Worm (Caenorhabditis elegans) whole organism, L4 larva: Measurements from ENCODE around the gene Y32F6A.4.
A peak's percentile ranks its signal among the peaks of the same experiment; 100 is the strongest.

Experiments
- F44E2.7 ChIP-seq: fragments of 200-800 bp; sonication (Bioruptor generic); IDR thresholded peaks from 2 replicates; pipeline ENCODE4 v2.1.2; 2022; ENCODE audit warnings: missing genetic modification characterization, missing compliant biosample characterization
- T26A8.4 ChIP-seq: fragments of 200-800 bp; sonication (Bioruptor generic); IDR thresholded peaks from 2 replicates; pipeline ENCODE4 v1.3.6; 2022; ENCODE audit warnings: missing genetic modification characterization, missing compliant biosample characterization
- Y75B8A.6 ChIP-seq: fragments of 200-800 bp; sonication (Bioruptor generic); IDR thresholded peaks from 2 replicates; pipeline ENCODE4 v1.3.6; 2022; ENCODE audit warnings: missing genetic modification reagents, missing genetic modification characterization, missing compliant biosample characterization
- ZK546.5 ChIP-seq, 2 experiments: sonication (generic microtip); optimal IDR thresholded peaks; 2 replicates each; lab custom pipeline; 2017; ENCODE audit warnings: missing biosample characterization in 2 of 2, missing genetic modification characterization in 2 of 2
- aha-1 ChIP-seq: fragments of 150-350 bp; peaks from one replicate; lab custom pipeline; 2014; ENCODE audit warnings: missing biosample characterization, missing genetic modification characterization
- ceh-20 ChIP-seq: fragments of 200-800 bp; sonication (Bioruptor generic); IDR thresholded peaks from 2 replicates; pipeline ENCODE4 v1.3.6; 2022; ENCODE audit warnings: missing genetic modification reagents, missing genetic modification characterization, missing compliant biosample characterization
- ceh-44 ChIP-seq: fragments of 200-800 bp; sonication (Bioruptor generic); IDR thresholded peaks from 2 replicates; pipeline ENCODE4 v1.3.6; 2022; ENCODE audit warnings: missing genetic modification reagents, missing genetic modification characterization, missing compliant biosample characterization
- daf-16 ChIP-seq, 3 experiments: sonication (generic microtip); optimal IDR thresholded peaks; 2 replicates each; lab custom pipeline; 2016 to 2017; ENCODE audit warnings: missing genetic modification characterization in 3 of 3, missing genetic modification reagents in 3 of 3, mild to moderate bottlenecking in 2 of 3, missing compliant biosample characterization in 2 of 3, missing biosample characterization in 1 of 3, moderate library complexity in 1 of 3
- daf-19 ChIP-seq: fragments of 200-800 bp; sonication (Bioruptor generic); conservative IDR thresholded peaks from 2 replicates; pipeline ENCODE4 v1.3.6; 2022; ENCODE audit warnings: missing genetic modification characterization, missing compliant biosample characterization
- daf-8 ChIP-seq: fragments of 200-800 bp; sonication (Bioruptor generic); IDR thresholded peaks from 2 replicates; pipeline ENCODE4 v1.3.6; 2022; ENCODE audit warnings: missing genetic modification characterization, missing compliant biosample characterization
- dmd-6 ChIP-seq: fragments of 200-800 bp; sonication (Bioruptor generic); IDR thresholded peaks from 2 replicates; pipeline ENCODE4 v1.3.6; 2022; ENCODE audit warnings: missing genetic modification reagents, missing genetic modification characterization, missing compliant biosample characterization
- egl-27 ChIP-seq: sonication (generic microtip); optimal IDR thresholded peaks from 3 replicates; lab custom pipeline; 2017; ENCODE audit warnings: missing biosample characterization, missing genetic modification reagents, missing genetic modification characterization
- fkh-10 ChIP-seq: fragments of 150-350 bp; optimal IDR thresholded peaks from 2 replicates; lab custom pipeline; 2014; ENCODE audit warnings: missing biosample characterization, missing genetic modification reagents, missing genetic modification characterization
- fos-1 ChIP-seq: fragments of 150-350 bp; optimal IDR thresholded peaks from 2 replicates; lab custom pipeline; 2014; ENCODE audit warnings: missing biosample characterization, missing genetic modification characterization
- gei-8 ChIP-seq: fragments of 200-800 bp; sonication (Bioruptor generic); optimal IDR thresholded peaks from 2 replicates; lab custom pipeline; 2018; ENCODE audit warnings: mild to moderate bottlenecking, missing genetic modification characterization, missing compliant biosample characterization
- hif-1 ChIP-seq, 2 experiments: sonication (generic microtip); optimal IDR thresholded peaks; 2 replicates each; lab custom pipeline; 2016 to 2017; ENCODE audit warnings: missing compliant biosample characterization in 2 of 2, missing genetic modification characterization in 2 of 2, missing genetic modification reagents in 2 of 2, missing genotype in 2 of 2, mild to moderate bottlenecking in 1 of 2
- hlh-11 ChIP-seq: fragments of 200-800 bp; sonication (Bioruptor generic); optimal IDR thresholded peaks from 2 replicates; lab custom pipeline; 2018; ENCODE audit warnings: mild to moderate bottlenecking, missing genetic modification characterization, missing compliant biosample characterization
- hlh-30 ChIP-seq: sonication (generic microtip); optimal IDR thresholded peaks from 2 replicates; lab custom pipeline; 2017; ENCODE audit warnings: antibody characterized with exemption, mild to moderate bottlenecking, missing genetic modification characterization, missing compliant biosample characterization; ENCODE audit not compliant: insufficient read depth
- lim-7 ChIP-seq: fragments of 200-800 bp; sonication (Bioruptor generic); IDR thresholded peaks from 2 replicates; pipeline ENCODE4 v1.3.6; 2022; ENCODE audit warnings: missing genetic modification characterization, missing compliant biosample characterization
- lin-1 ChIP-seq: fragments of 200-800 bp; sonication (Bioruptor generic); IDR thresholded peaks from 2 replicates; pipeline ENCODE4 v1.3.6; 2022; ENCODE audit warnings: missing genetic modification reagents, missing genetic modification characterization, missing compliant biosample characterization
- lin-13 ChIP-seq: fragments of 150-350 bp; optimal IDR thresholded peaks from 2 replicates; lab custom pipeline; 2014; ENCODE audit warnings: missing biosample characterization, missing genetic modification reagents, missing genetic modification characterization
- lin-29 ChIP-seq: fragments of 200-800 bp; sonication (Bioruptor generic); IDR thresholded peaks from 2 replicates; pipeline ENCODE4 v1.3.6; 2022; ENCODE audit warnings: missing genetic modification reagents, missing genetic modification characterization, missing compliant biosample characterization
- lin-38 ChIP-seq: fragments of 200-800 bp; sonication (Bioruptor generic); IDR thresholded peaks from 2 replicates; pipeline ENCODE4 v1.3.6; 2022; ENCODE audit warnings: missing genetic modification reagents, missing genetic modification characterization, missing compliant biosample characterization
- lir-3 ChIP-seq: sonication (generic microtip); optimal IDR thresholded peaks from 2 replicates; lab custom pipeline; 2016; ENCODE audit warnings: mild to moderate bottlenecking, missing genetic modification characterization, missing compliant biosample characterization
- lsy-2 ChIP-seq, 2 experiments: fragments of 150-350 bp in 1 of 2; sonication (generic microtip) in 1 of 2; optimal IDR thresholded peaks; 2 replicates each; lab custom pipeline; 2014 to 2017; ENCODE audit warnings: missing biosample characterization in 2 of 2, missing genetic modification characterization in 2 of 2
- madf-9 ChIP-seq: fragments of 200-800 bp; sonication (Bioruptor generic); conservative IDR thresholded peaks from 2 replicates; pipeline ENCODE4 v1.3.6; 2022; ENCODE audit warnings: missing genetic modification reagents, missing genetic modification characterization, missing compliant biosample characterization
- mdl-1 ChIP-seq, 2 experiments: fragments of 150-350 bp in 1 of 2; sonication (generic microtip) in 1 of 2; optimal IDR thresholded peaks; 2 replicates each; lab custom pipeline; 2014 to 2017; ENCODE audit warnings: missing biosample characterization in 2 of 2, missing genetic modification characterization in 2 of 2
- mdt-29 ChIP-seq: fragments of 200-800 bp; sonication (Bioruptor generic); IDR thresholded peaks from 2 replicates; pipeline ENCODE4 v1.3.6; 2022; ENCODE audit warnings: missing genetic modification reagents, missing genetic modification characterization, missing compliant biosample characterization
- mes-2 ChIP-seq: sonication (generic microtip); optimal IDR thresholded peaks from 2 replicates; lab custom pipeline; 2016; ENCODE audit warnings: missing genotype, mild to moderate bottlenecking, missing genetic modification characterization, missing compliant biosample characterization; ENCODE audit not compliant: poor library complexity, severe bottlenecking
- mxl-3 ChIP-seq: fragments of 200-800 bp; sonication (Bioruptor generic); optimal IDR thresholded peaks from 2 replicates; lab custom pipeline; 2018; ENCODE audit warnings: mild to moderate bottlenecking, missing genetic modification characterization, missing compliant biosample characterization
- nhr-102 ChIP-seq: sonication (generic microtip); optimal IDR thresholded peaks from 2 replicates; lab custom pipeline; 2016; ENCODE audit warnings: mild to moderate bottlenecking, missing genetic modification characterization, moderate library complexity, missing compliant biosample characterization
- nhr-28 ChIP-seq: fragments of 150-350 bp; optimal IDR thresholded peaks from 2 replicates; lab custom pipeline; 2014; ENCODE audit warnings: missing biosample characterization, missing genetic modification characterization
- nhr-48 ChIP-seq: sonication (generic microtip); optimal IDR thresholded peaks from 2 replicates; lab custom pipeline; 2016; ENCODE audit warnings: mild to moderate bottlenecking, missing genetic modification characterization, missing compliant biosample characterization
- rbr-2 ChIP-seq: sonication (generic microtip); optimal IDR thresholded peaks from 2 replicates; lab custom pipeline; 2016; ENCODE audit warnings: missing genotype, missing genetic modification characterization, missing compliant biosample characterization
- saeg-2 ChIP-seq: fragments of 200-800 bp; sonication (Bioruptor generic); IDR thresholded peaks from 2 replicates; pipeline ENCODE4 v1.3.6; 2022; ENCODE audit warnings: missing genetic modification reagents, missing genetic modification characterization, missing compliant biosample characterization
- sdz-12 ChIP-seq: fragments of 200-800 bp; sonication (Bioruptor generic); optimal IDR thresholded peaks from 2 replicates; lab custom pipeline; 2018; ENCODE audit warnings: mild to moderate bottlenecking, missing genetic modification characterization, missing compliant biosample characterization
- skn-1 ChIP-seq: fragments of 150-350 bp; optimal IDR thresholded peaks from 2 replicates; lab custom pipeline; 2014; ENCODE audit warnings: missing biosample characterization, missing genetic modification characterization
- snpc-4 ChIP-seq: fragments of 150-350 bp; optimal IDR thresholded peaks from 2 replicates; lab custom pipeline; 2014; ENCODE audit warnings: missing biosample characterization, missing genetic modification characterization
- tra-1 ChIP-seq: fragments of 200-800 bp; sonication (Bioruptor generic); IDR thresholded peaks from 2 replicates; pipeline ENCODE4 v1.3.6; 2022; ENCODE audit warnings: missing genetic modification reagents, missing genetic modification characterization, missing compliant biosample characterization
- unc-39 ChIP-seq: sonication (generic microtip); optimal IDR thresholded peaks from 2 replicates; lab custom pipeline; 2017; ENCODE audit warnings: missing biosample characterization, missing genetic modification characterization
- unc-62 ChIP-seq, 3 experiments: fragments of 150-350 bp in 1 of 3; sonication (generic microtip); optimal IDR thresholded peaks in 2 of 3; peaks in 1 of 3; 1 replicate in 1 of 3; 2 replicates in 2 of 3; lab custom pipeline; 2014 to 2017; ENCODE audit warnings: missing biosample characterization in 3 of 3, missing genetic modification characterization in 3 of 3, missing genetic modification reagents in 3 of 3, missing genotype in 1 of 3
- vab-7 ChIP-seq: fragments of 200-800 bp; sonication (Bioruptor generic); IDR thresholded peaks from 2 replicates; pipeline ENCODE4 v1.3.6; 2022; ENCODE audit warnings: missing genetic modification reagents, missing genetic modification characterization, missing compliant biosample characterization
- zag-1 ChIP-seq: fragments of 150-350 bp; optimal IDR thresholded peaks from 2 replicates; lab custom pipeline; 2014; ENCODE audit warnings: missing biosample characterization, missing genetic modification characterization
- zfp-3 ChIP-seq: fragments of 200-800 bp; sonication (Bioruptor generic); conservative IDR thresholded peaks from 2 replicates; pipeline ENCODE4 v1.3.6; 2022; ENCODE audit warnings: missing genetic modification reagents, missing genetic modification characterization, missing compliant biosample characterization

Gene Y32F6A.4

ce11 chrV:10469845-10470244, 36.0 kb upstream of the Y32F6A.4 start:
- TF ChIP-seq unc-39 (tag; lab: Kevin White, UChicago) (no peak), aha-1 (tag; lab: Kevin White, UChicago) (peak; percentile 92)

- TF ChIP-seq unc-62 (GFP tag; optimal IDR thresholded peaks at IDR 0.05 in 1 of 2; lab: Kevin White, UChicago) (peak in 1 of 2 experiments; percentile 95), unc-62 (tag; optimal IDR thresholded peaks at IDR 0.05; lab: Kevin White, UChicago) (no peak), vab-7 (GFP tag; lab: Robert Waterston, UW) (no peak), hlh-11 (tag; lab: Kevin White, UChicago) (no peak), lin-29 (no peak), lin-38 (GFP tag; lab: Robert Waterston, UW) (no peak), daf-16 (GFP tag; optimal IDR thresholded peaks at IDR 0.05; lab: Kevin White, UChicago) (peak in 1 of 2 experiments; percentile 55), daf-16 (tag; optimal IDR thresholded peaks at IDR 0.05; lab: Kevin White, UChicago) (no peak), T26A8.4 (GFP tag; lab: Robert Waterston, UW) (no peak), snpc-4 (no peak), ZK546.5 (tag; optimal IDR thresholded peaks at IDR 0.05; lab: Kevin White, UChicago) (no peak), lim-7 (GFP tag; lab: Robert Waterston, UW) (no peak), gei-8 (GFP tag; lab: Kevin White, UChicago) (no peak), saeg-2 (no peak), fos-1 (tag; lab: Kevin White, UChicago) (no peak), hlh-30 (tag; lab: Kevin White, UChicago) (no peak), hif-1 (tag; optimal IDR thresholded peaks at IDR 0.05; lab: Kevin White, UChicago) (no peak), madf-9 (GFP tag; lab: Robert Waterston, UW) (no peak), dmd-6 (GFP tag; lab: Robert Waterston, UW) (no peak)
Observed at ce11 chrV:10468709-10469108, 34.8 kb upstream of the Y32F6A.4 start.

ce11 chrV:10468190-10468589, 34.3 kb upstream of the Y32F6A.4 start, which contains the start of gene egl-9:
egl-9 (plus strand) TSS chrV:10468517.
- TF ChIP-seq hif-1 (tag; optimal IDR thresholded peaks at IDR 0.05; lab: Kevin White, UChicago) (peak; percentile 78 to 98), zag-1 (tag; lab: Kevin White, UChicago) (no peak), T26A8.4 (GFP tag; lab: Robert Waterston, UW) (peak; percentile 51; the same call in 1 of the 2 replicates), daf-19 (GFP tag; lab: Robert Waterston, UW) (no peak), mes-2 (peak; percentile 55), mxl-3 (GFP tag; lab: Kevin White, UChicago) (peak; percentile 2), mdl-1 (tag; optimal IDR thresholded peaks at IDR 0.05; lab: Kevin White, UChicago) (peak in 1 of 2 experiments; percentile 62), lin-13 (peak; percentile 3), daf-16 (GFP tag; optimal IDR thresholded peaks at IDR 0.05; lab: Kevin White, UChicago) (no peak), daf-16 (tag; optimal IDR thresholded peaks at IDR 0.05; lab: Kevin White, UChicago) (peak; percentile 65), lin-1 (GFP tag; lab: Robert Waterston, UW) (0 out of 2 replicates have a peak, but pooled peaks have one; percentile 15), unc-62 (GFP tag; optimal IDR thresholded peaks at IDR 0.05 in 1 of 2; lab: Kevin White, UChicago) (peak in 1 of 2 experiments; percentile 24), unc-62 (tag; optimal IDR thresholded peaks at IDR 0.05; lab: Kevin White, UChicago) (no peak), aha-1 (tag; lab: Kevin White, UChicago) (peak; percentile 99), tra-1 (peak; percentile 31; the same call in 1 of the 2 replicates), skn-1 (tag; lab: Kevin White, UChicago) (no peak), hlh-30 (tag; lab: Kevin White, UChicago) (peak; percentile 85), nhr-28 (tag; lab: Kevin White, UChicago) (peak; percentile 64), lir-3 (tag; lab: Kevin White, UChicago) (no peak), nhr-102 (tag; lab: Kevin White, UChicago) (peak; percentile 7), ceh-44 (GFP tag; lab: Robert Waterston, UW) (no peak), Y75B8A.6 (0 out of 2 replicates have a peak, but pooled peaks have one; percentile 16), zfp-3 (GFP tag; lab: Robert Waterston, UW) (peak; percentile 56), nhr-48 (tag; lab: Kevin White, UChicago) (peak; percentile 53), fkh-10 (GFP tag; lab: Kevin White, UChicago) (no peak), egl-27 (tag; lab: Kevin White, UChicago) (no peak), rbr-2 (tag; lab: Kevin White, UChicago) (no peak), dmd-6 (GFP tag; lab: Robert Waterston, UW) (peak; percentile 91), lsy-2 (tag; optimal IDR thresholded peaks at IDR 0.05; lab: Kevin White, UChicago) (peak in 1 of 2 experiments; percentile 57), F44E2.7 (GFP tag; lab: Robert Waterston, UW) (no peak), hlh-11 (tag; lab: Kevin White, UChicago) (peak; percentile 83), ceh-20 (GFP tag; lab: Robert Waterston, UW) (0 out of 2 replicates have a peak, but pooled peaks have one; percentile 48), mdt-29 (peak; percentile 33; the same call in 1 of the 2 replicates), sdz-12 (GFP tag; lab: Kevin White, UChicago) (no peak), daf-8 (GFP tag; lab: Robert Waterston, UW) (no peak)
